Fruit fly (Drosophila melanogaster): ENCODE measurements around the gene E2f1.
A peak's percentile ranks its signal among the peaks of the same experiment; 100 is the strongest.

DNA sequence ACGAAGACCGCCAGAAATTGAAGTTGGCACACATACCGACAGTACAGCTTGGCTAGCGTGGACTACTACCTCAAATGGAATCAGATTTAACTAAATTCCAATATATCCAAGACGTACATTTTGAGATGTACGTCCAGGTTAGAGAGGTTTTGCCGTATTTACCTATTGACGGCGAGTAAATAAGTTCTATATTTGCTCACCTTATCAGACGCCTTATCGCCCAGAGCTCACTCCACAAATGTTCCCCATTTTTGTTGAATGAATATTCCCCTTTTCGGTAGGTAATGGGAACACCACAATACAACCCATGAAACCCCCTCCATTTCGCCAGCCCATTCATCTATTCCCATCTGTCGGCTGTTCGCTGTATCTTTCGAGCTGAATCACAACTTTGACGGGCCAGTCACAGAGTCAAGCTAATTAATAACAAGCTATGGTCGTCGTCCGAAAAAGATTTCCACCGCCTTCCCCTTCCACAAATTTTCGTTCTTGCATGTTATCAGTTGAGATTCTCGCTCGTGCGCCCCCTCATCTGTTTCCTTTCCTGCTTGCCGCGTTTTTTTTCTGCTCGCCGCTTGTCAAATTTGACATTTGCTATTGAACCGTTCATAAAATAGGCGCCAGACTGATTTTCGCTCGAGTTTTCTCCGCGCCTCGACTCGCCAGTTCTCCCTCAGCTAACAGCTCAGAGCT lies 69.8 kb downstream of the E2f1 start:
- TF ChIP-seq CG32264 (GFP tag; optimal IDR thresholded peaks at IDR 0.05) (no peak), OdsH (GFP tag; optimal IDR thresholded peaks at IDR 0.05) (peak; percentile 88), pan (optimal IDR thresholded peaks at IDR 0.05) (no peak), h (GFP tag; optimal IDR thresholded peaks at IDR 0.05) (peak; percentile 90), HLH106 (tag; optimal IDR thresholded peaks at IDR 0.05) (peak; percentile 76), Hr78 (GFP tag; optimal IDR thresholded peaks at IDR 0.05) (no peak), dsf (GFP tag; optimal IDR thresholded peaks at IDR 0.05; ENCODE audit: borderline replicate concordance) (peak; percentile 70)

Measured in whole organism, wandering third instar larva.